Worm (Caenorhabditis elegans) whole organism, midembryonic: Measurements from ENCODE around the gene spt-4.
A peak's percentile ranks its signal among the peaks of the same experiment; 100 is the strongest.
"Not testable (repeated sequence)": the region's sequence is repeated elsewhere in the genome, so short reads cannot be mapped to it uniquely, and the experiment has no call there.

ENCODE experiments used
- T22C8.4 ChIP-seq: fragments of 200-800 bp; sonication (Bioruptor generic); IDR thresholded peaks from 2 replicates; pipeline ENCODE4 v1.3.6; 2022; ENCODE audit warnings: missing genetic modification characterization, missing compliant biosample characterization
- cog-1 ChIP-seq: sonication (generic microtip); optimal IDR thresholded peaks from 2 replicates; lab custom pipeline; 2016; ENCODE audit warnings: missing genetic modification characterization, missing compliant biosample characterization
- flt-1 ChIP-seq: fragments of 200-800 bp; sonication (Bioruptor generic); IDR thresholded peaks from 2 replicates; pipeline ENCODE4 v1.3.6; 2022; ENCODE audit warnings: missing genetic modification characterization, missing compliant biosample characterization
- klf-2 ChIP-seq: fragments of 200-800 bp; sonication (Bioruptor generic); conservative IDR thresholded peaks from 2 replicates; pipeline ENCODE4 v1.3.6; 2022; ENCODE audit warnings: missing genetic modification reagents, missing genetic modification characterization, missing compliant biosample characterization
- med-1 ChIP-seq: sonication (generic microtip); optimal IDR thresholded peaks from 2 replicates; lab custom pipeline; 2017; ENCODE audit warnings: missing genetic modification characterization, mild to moderate bottlenecking, missing compliant biosample characterization, antibody characterized with exemption, missing genetic modification reagents; ENCODE audit not compliant: insufficient read depth
- ref-1 ChIP-seq: fragments of 200-800 bp; sonication (Bioruptor generic); conservative IDR thresholded peaks from 2 replicates; pipeline ENCODE4 v1.3.6; 2022; ENCODE audit warnings: missing genetic modification reagents, missing genetic modification characterization, missing compliant biosample characterization
- tab-1 ChIP-seq: fragments of 200-800 bp; sonication (Bioruptor generic); IDR thresholded peaks from 2 replicates; pipeline ENCODE4 v1.3.6; 2022; ENCODE audit warnings: missing genetic modification characterization, missing compliant biosample characterization
- ztf-23 ChIP-seq: fragments of 200-800 bp; sonication (Bioruptor generic); IDR thresholded peaks from 2 replicates; pipeline ENCODE4 v1.3.6; 2022; ENCODE audit warnings: missing genetic modification reagents, missing genetic modification characterization, missing compliant biosample characterization
- ztf-29 ChIP-seq: fragments of 200-800 bp; sonication (Bioruptor generic); IDR thresholded peaks from 2 replicates; pipeline ENCODE4 v1.3.6; 2022; ENCODE audit warnings: missing genetic modification reagents, missing genetic modification characterization, missing compliant biosample characterization

Gene spt-4

ce11 chrIII:69652-70051 is at the start of gene spt-4:
Gene spt-4, minus strand, starts transcription at chrIII:69752.
- TF ChIP-seq ztf-23: no peak
- TF ChIP-seq ztf-29: no peak
- no peak for TF ChIP-seq ref-1 (GFP tag; lab: Robert Waterston, UW)

- no peak for TF ChIP-seq tab-1 (GFP tag; lab: Robert Waterston, UW)
- no peak for TF ChIP-seq ztf-29
- TF ChIP-seq ztf-23: no peak
- TF ChIP-seq ref-1 (GFP tag; lab: Robert Waterston, UW): no peak
- TF ChIP-seq cog-1 (tag; lab: Kevin White, UChicago): no peak
- TF ChIP-seq T22C8.4: no peak
- no peak for TF ChIP-seq flt-1 (GFP tag; lab: Robert Waterston, UW)
- TF ChIP-seq klf-2 (GFP tag; lab: Robert Waterston, UW): no peak
Measured at ce11 chrIII:117857-118256, 48.3 kb upstream of the spt-4 start.

- TF ChIP-seq flt-1 (GFP tag; lab: Robert Waterston, UW) (no peak), med-1 (GFP tag; lab: Kevin White, UChicago) (no peak), tab-1 (GFP tag; lab: Robert Waterston, UW) (no peak), ztf-23 (no peak), ref-1 (GFP tag; lab: Robert Waterston, UW) (no peak), ztf-29 (no peak), klf-2 (GFP tag; lab: Robert Waterston, UW) (no peak), T22C8.4 (no peak), cog-1 (tag; lab: Kevin White, UChicago) (no peak)
Measured at ce11 chrIII:117210-117609, 47.7 kb upstream of the spt-4 start, which contains the start of gene C29F9.5. Gene C29F9.5, plus strand, starts transcription at chrIII:117510.

ce11 chrIII:114603-115002 is 45.1 kb upstream of the spt-4 start, which contains the start of gene C29F9.6:
Gene C29F9.6, plus strand, starts transcription at chrIII:114903.
- no peak for TF ChIP-seq ref-1 (GFP tag; lab: Robert Waterston, UW)
- TF ChIP-seq klf-2 (GFP tag; lab: Robert Waterston, UW): no peak
- no peak for TF ChIP-seq ztf-23
- no peak for TF ChIP-seq med-1 (GFP tag; lab: Kevin White, UChicago)

- TF ChIP-seq flt-1 (GFP tag; lab: Robert Waterston, UW); cog-1 (tag; lab: Kevin White, UChicago); ztf-29: not testable (repeated sequence)
Measured at ce11 chrIII:98822-99221, 29.3 kb upstream of the spt-4 start, which contains the start of gene C29F9.9. Gene C29F9.9, minus strand, starts transcription at chrIII:98922.

- not testable (repeated sequence) for TF ChIP-seq tab-1 (GFP tag; lab: Robert Waterston, UW); med-1 (GFP tag; lab: Kevin White, UChicago); ztf-29
Measured at ce11 chrIII:97018-97417, 27.5 kb upstream of the spt-4 start, which contains the start of gene C29F9.8. Gene C29F9.8, minus strand, starts transcription at chrIII:97118.

- TF ChIP-seq med-1 (GFP tag; lab: Kevin White, UChicago) (no peak), ztf-29 (no peak), tab-1 (GFP tag; lab: Robert Waterston, UW) (no peak), cog-1 (tag; lab: Kevin White, UChicago) (no peak), T22C8.4 (no peak), flt-1 (GFP tag; lab: Robert Waterston, UW) (no peak), ref-1 (GFP tag; lab: Robert Waterston, UW) (no peak), ztf-23 (no peak), klf-2 (GFP tag; lab: Robert Waterston, UW) (no peak)
Measured at ce11 chrIII:96196-96595, 26.6 kb upstream of the spt-4 start.

ce11 chrIII:94759-95330 is 25.3 kb upstream of the spt-4 start, which contains the start of gene pat-4:
Gene pat-4, minus strand, starts transcription at chrIII:94809.
- TF ChIP-seq ztf-29 (no peak), med-1 (GFP tag; lab: Kevin White, UChicago) (no peak), klf-2 (GFP tag; lab: Robert Waterston, UW) (no peak)

- TF ChIP-seq med-1 (GFP tag; lab: Kevin White, UChicago) (no peak), tab-1 (GFP tag; lab: Robert Waterston, UW) (no peak), klf-2 (GFP tag; lab: Robert Waterston, UW) (no peak), ztf-23 (no peak), flt-1 (GFP tag; lab: Robert Waterston, UW) (no peak), ref-1 (GFP tag; lab: Robert Waterston, UW) (no peak), T22C8.4 (no peak), cog-1 (tag; lab: Kevin White, UChicago) (no peak), ztf-29 (no peak)
Measured at ce11 chrIII:92247-92646, 22.7 kb upstream of the spt-4 start.

- TF ChIP-seq cog-1 (tag; lab: Kevin White, UChicago) (no peak), ref-1 (GFP tag; lab: Robert Waterston, UW) (peak; percentile 44; the same call in 1 of the 2 replicates), flt-1 (GFP tag; lab: Robert Waterston, UW) (peak; percentile 81), klf-2 (GFP tag; lab: Robert Waterston, UW) (no peak), med-1 (GFP tag; lab: Kevin White, UChicago) (no peak), T22C8.4 (0 out of 2 replicates have a peak, but pooled peaks have one; percentile 28), ztf-23 (0 out of 2 replicates have a peak, but pooled peaks have one; percentile 35), ztf-29 (0 out of 2 replicates have a peak, but pooled peaks have one; percentile 26), tab-1 (GFP tag; lab: Robert Waterston, UW) (peak; percentile 69; the same call in 1 of the 2 replicates)
Measured at ce11 chrIII:89155-89554, 19.6 kb upstream of the spt-4 start.
